Fruit fly (Drosophila melanogaster): ENCODE measurements around the gene Takl1.

dm6 chr3R:20773174-20773573 is 773 bp upstream of the Takl1 start:
- no peak for TF ChIP-seq cic (GFP tag; optimal IDR thresholded peaks at IDR 0.05)
- no peak for TF ChIP-seq CG11617 (GFP tag; optimal IDR thresholded peaks at IDR 0.05)
- no peak for TF ChIP-seq cnc (optimal IDR thresholded peaks at IDR 0.05)
- TF ChIP-seq CG7045 (GFP tag; optimal IDR thresholded peaks at IDR 0.05) = no peak
- TF ChIP-seq Mnt (GFP tag; optimal IDR thresholded peaks at IDR 0.05) = no peak
- no peak for TF ChIP-seq kay (GFP tag; ENCODE audit: borderline replicate concordance)
- TF ChIP-seq bab1 (GFP tag; optimal IDR thresholded peaks at IDR 0.05) = no peak
- no peak for TF ChIP-seq Hr96 (GFP tag; optimal IDR thresholded peaks at IDR 0.05)
- no peak for TF ChIP-seq CG7101 (tag; optimal IDR thresholded peaks at IDR 0.05)
- no peak for TF ChIP-seq ovo (GFP tag; optimal IDR thresholded peaks at IDR 0.05)
- no peak for TF ChIP-seq Clk (GFP tag; optimal IDR thresholded peaks at IDR 0.05)
- no peak for TF ChIP-seq Crg-1 (GFP tag; optimal IDR thresholded peaks at IDR 0.05)

All from whole organism, adult.